Worm (Caenorhabditis elegans) whole organism, midembryonic: ENCODE results near the gene C54D10.13.

Source experiments
- cog-1 ChIP-seq: sonication (generic microtip); optimal IDR thresholded peaks from 2 replicates; lab custom pipeline; 2016; ENCODE audit warnings: missing genetic modification characterization, missing compliant biosample characterization
- flt-1 ChIP-seq: fragments of 200-800 bp; sonication (Bioruptor generic); IDR thresholded peaks from 2 replicates; pipeline ENCODE4 v1.3.6; 2022; ENCODE audit warnings: missing genetic modification characterization, missing compliant biosample characterization
- ztf-29 ChIP-seq: fragments of 200-800 bp; sonication (Bioruptor generic); IDR thresholded peaks from 2 replicates; pipeline ENCODE4 v1.3.6; 2022; ENCODE audit warnings: missing genetic modification reagents, missing genetic modification characterization, missing compliant biosample characterization

DNA sequence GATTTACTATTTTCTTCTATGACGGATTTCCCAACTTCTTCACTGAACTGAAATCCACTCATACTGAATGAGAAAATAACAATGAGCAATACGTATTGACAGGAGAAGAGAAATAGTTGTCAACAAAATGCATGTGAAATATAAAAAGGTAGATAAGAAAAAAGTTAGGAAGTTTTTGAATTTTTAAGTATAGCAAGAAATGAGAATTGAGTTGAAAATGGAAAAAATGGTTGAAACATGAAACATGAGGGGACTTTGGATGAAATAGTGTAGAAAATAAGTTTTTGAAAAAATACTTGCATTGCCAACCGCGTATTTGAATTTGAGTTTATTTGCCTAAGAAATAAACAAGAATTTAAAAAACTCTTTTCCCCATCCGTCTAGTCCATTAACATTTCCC lies 14.8 kb upstream of the C54D10.13 start, which contains the start of the genes pals-38 and C54D10.9:
- TF ChIP-seq flt-1 (GFP tag; lab: Robert Waterston, UW) = no peak
- TF ChIP-seq cog-1 (tag; lab: Kevin White, UChicago) = no peak
- TF ChIP-seq ztf-29 (GFP tag; lab: Robert Waterston, UW) = no peak
